5 fruit fly cellular contexts compared by ENCODE assay signal in the genomic region with DNA sequence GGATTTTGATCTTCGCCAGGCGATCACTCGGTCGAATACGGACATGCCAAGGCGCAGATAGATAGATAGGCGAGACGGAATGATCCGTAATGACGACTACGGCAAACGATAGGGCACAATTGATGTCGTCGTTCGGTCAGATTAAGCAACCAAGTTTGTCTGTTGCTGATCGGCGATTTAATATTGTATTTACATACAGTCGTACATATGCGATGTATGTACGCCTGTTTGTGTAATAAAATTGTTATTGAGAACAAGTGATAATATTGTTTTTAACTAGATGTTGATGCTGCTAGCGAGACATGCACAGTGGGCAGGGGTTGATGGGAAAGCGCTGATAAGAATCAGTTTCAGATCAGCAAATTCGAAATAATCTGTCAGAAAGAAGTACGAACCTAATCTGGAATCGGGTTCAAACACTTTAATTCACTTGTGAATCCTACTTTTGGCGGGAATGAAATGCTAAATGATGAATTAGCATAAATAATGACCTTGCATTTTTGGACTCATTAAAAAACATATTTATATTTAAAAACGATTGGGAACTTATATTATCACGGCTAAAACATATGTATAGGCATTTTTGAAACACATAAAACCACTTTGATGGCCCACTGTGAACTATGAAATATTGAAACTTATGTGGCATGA.
TF ChIP-seq lines count a peak whose summit lies in the region.

No protein-coding gene starts in this region.

- no peak for TF ChIP-seq CTCF in whole organism, embryonic (GFP tag; optimal IDR thresholded peaks at IDR 0.05; lab: Kevin White, UChicago)

TF ChIP-seq in whole organism, adult, 20 proteins besides CTCF, POLR2A, EP300 and RAD21:
- TF ChIP-seq tj (GFP tag; optimal IDR thresholded peaks at IDR 0.05; lab: Kevin White, UChicago) = peak; percentile 13
- TF ChIP-seq cnc (optimal IDR thresholded peaks at IDR 0.05; lab: Kevin White, UChicago) = peak in 1 of 2 experiments; percentile 25
- TF ChIP-seq CG7045 (GFP tag; optimal IDR thresholded peaks at IDR 0.05; lab: Kevin White, UChicago) = peak; percentile 34
- TF ChIP-seq Clk (GFP tag; optimal IDR thresholded peaks at IDR 0.05; lab: Kevin White, UChicago) = no peak
- TF ChIP-seq kay (GFP tag; lab: Kevin White, UChicago; ENCODE audit: borderline replicate concordance) = no peak
- TF ChIP-seq toe (GFP tag; optimal IDR thresholded peaks at IDR 0.05; lab: Kevin White, UChicago) = peak; percentile 4

TF ChIP-seq in whole organism, embryonic, 481 proteins besides CTCF, POLR2A, EP300 and RAD21 (continues in another document):
- TF ChIP-seq CG10565 (GFP tag; optimal IDR thresholded peaks at IDR 0.05; lab: Kevin White, UChicago) = no peak
- TF ChIP-seq CG6813 (GFP tag; optimal IDR thresholded peaks at IDR 0.05; lab: Kevin White, UChicago) = no peak
- no peak for TF ChIP-seq CG43689 (GFP tag; IDR thresholded peaks at IDR 0.05; lab: Robert Waterston, UW)
- no peak for TF ChIP-seq CG17359 (tag; optimal IDR thresholded peaks at IDR 0.05; lab: Kevin White, UChicago)
- peak in 1 of 2 experiments; percentile 2 for TF ChIP-seq Hr51 (GFP tag; optimal IDR thresholded peaks at IDR 0.05; lab: Kevin White, UChicago)
- no peak for TF ChIP-seq CG11398 (GFP tag; optimal IDR thresholded peaks at IDR 0.05; lab: Kevin White, UChicago)
- TF ChIP-seq CG9215 (GFP tag; IDR thresholded peaks at IDR 0.05; lab: Robert Waterston, UW) = no peak
- no peak for TF ChIP-seq Deaf1 (tag; optimal IDR thresholded peaks at IDR 0.05; lab: Kevin White, UChicago)
- no peak for TF ChIP-seq CG31388 (GFP tag; optimal IDR thresholded peaks at IDR 0.05; lab: Kevin White, UChicago)
- no peak for TF ChIP-seq yki (optimal IDR thresholded peaks at IDR 0.05; lab: Kevin White, UChicago)
- no peak for TF ChIP-seq CG13424 (tag; optimal IDR thresholded peaks at IDR 0.05; lab: Kevin White, UChicago)
- no peak for TF ChIP-seq Fer2 (tag; optimal IDR thresholded peaks at IDR 0.05; lab: Kevin White, UChicago)
- no peak for TF ChIP-seq Neu2 (GFP tag; optimal IDR thresholded peaks at IDR 0.05; lab: Kevin White, UChicago; ENCODE audit: borderline replicate concordance)
- TF ChIP-seq cg (GFP tag; optimal IDR thresholded peaks at IDR 0.05; lab: Kevin White, UChicago) = no peak
- TF ChIP-seq CG16815 (GFP tag; optimal IDR thresholded peaks at IDR 0.05; lab: Kevin White, UChicago) = peak; percentile 6
- no peak for TF ChIP-seq CG8281 (tag; optimal IDR thresholded peaks at IDR 0.05; lab: Kevin White, UChicago)
- TF ChIP-seq mirr (GFP tag; optimal IDR thresholded peaks at IDR 0.05; lab: Kevin White, UChicago) = no peak
- TF ChIP-seq ftz-f1 (GFP tag; optimal IDR thresholded peaks at IDR 0.05; lab: Kevin White, UChicago) = no peak
- no peak for TF ChIP-seq B-H2 (GFP tag; optimal IDR thresholded peaks at IDR 0.05; lab: Kevin White, UChicago)
- TF ChIP-seq CG42726 (GFP tag; IDR thresholded peaks at IDR 0.05; lab: Robert Waterston, UW; ENCODE audit: partially characterized antibody) = no peak

TF ChIP-seq in whole organism, prepupa, 60 proteins besides CTCF, POLR2A, EP300 and RAD21 (continues in another document):
- TF ChIP-seq pdm3 (GFP tag; optimal IDR thresholded peaks at IDR 0.05; lab: Kevin White, UChicago) (peak; percentile 34), CG8632 (GFP tag; optimal IDR thresholded peaks at IDR 0.05; lab: Kevin White, UChicago) (peak; percentile 29), Hr4 (GFP tag; optimal IDR thresholded peaks at IDR 0.05; lab: Kevin White, UChicago) (no peak), fkh (GFP tag; optimal IDR thresholded peaks at IDR 0.05; lab: Kevin White, UChicago) (no peak), svp (GFP tag; lab: Kevin White, UChicago) (peak; percentile 81), Blimp-1 (GFP tag; optimal IDR thresholded peaks at IDR 0.05; lab: Kevin White, UChicago) (no peak), eg (GFP tag; IDR thresholded peaks at IDR 0.05; lab: Robert Waterston, UW) (0 out of 3 replicates have a peak, but pooled peaks have one; percentile 13), vri (GFP tag; optimal IDR thresholded peaks at IDR 0.05; lab: Kevin White, UChicago) (no peak), CG16779 (tag; optimal IDR thresholded peaks at IDR 0.05; lab: Kevin White, UChicago) (peak; percentile 35), CG3032 (tag; optimal IDR thresholded peaks at IDR 0.05; lab: Kevin White, UChicago) (peak; percentile 38), dsx (GFP tag; optimal IDR thresholded peaks at IDR 0.05; lab: Kevin White, UChicago; ENCODE audit: poor library complexity, severe bottlenecking) (no peak), Sox15 (GFP tag; optimal IDR thresholded peaks at IDR 0.05; lab: Kevin White, UChicago) (no peak), CG6808 (GFP tag; optimal IDR thresholded peaks at IDR 0.05; lab: Kevin White, UChicago) (peak; percentile 53), acj6 (GFP tag; optimal IDR thresholded peaks at IDR 0.05; lab: Kevin White, UChicago) (no peak), CG11902 (GFP tag; optimal IDR thresholded peaks at IDR 0.05; lab: Kevin White, UChicago) (peak; percentile 13), CG9139 (GFP tag; optimal IDR thresholded peaks at IDR 0.05; lab: Kevin White, UChicago) (no peak), topi (GFP tag; optimal IDR thresholded peaks at IDR 0.05; lab: Kevin White, UChicago) (peak; percentile 2), CG6792 (GFP tag; optimal IDR thresholded peaks at IDR 0.05; lab: Kevin White, UChicago) (peak; percentile 38), CG32006 (GFP tag; optimal IDR thresholded peaks at IDR 0.05; lab: Kevin White, UChicago) (peak; percentile 72), CG31627 (GFP tag; optimal IDR thresholded peaks at IDR 0.05; lab: Kevin White, UChicago) (no peak)

TF ChIP-seq in whole organism, pupa, 21 proteins besides CTCF, POLR2A, EP300 and RAD21:
- TF ChIP-seq D1 (tag; optimal IDR thresholded peaks at IDR 0.05; lab: Kevin White, UChicago) = no peak
- TF ChIP-seq CG15710 (tag; optimal IDR thresholded peaks at IDR 0.05; lab: Kevin White, UChicago) = peak; percentile 39
- TF ChIP-seq CG9948 (tag; optimal IDR thresholded peaks at IDR 0.05; lab: Kevin White, UChicago) = peak; percentile 50
- TF ChIP-seq gl (tag; optimal IDR thresholded peaks at IDR 0.05; lab: Kevin White, UChicago) = no peak
- TF ChIP-seq CG13204 (GFP tag; optimal IDR thresholded peaks at IDR 0.05; lab: Kevin White, UChicago) = no peak
- peak; percentile 14 for TF ChIP-seq CG17806 (tag; optimal IDR thresholded peaks at IDR 0.05; lab: Kevin White, UChicago)
- no peak for TF ChIP-seq Ets98B (GFP tag; IDR thresholded peaks at IDR 0.05; lab: Robert Waterston, UW)
- TF ChIP-seq Pif1A (GFP tag; optimal IDR thresholded peaks at IDR 0.05; lab: Kevin White, UChicago) = no peak
- TF ChIP-seq CG8301 (tag; optimal IDR thresholded peaks at IDR 0.05; lab: Kevin White, UChicago) = peak; percentile 41
- TF ChIP-seq CG12605 (GFP tag; IDR thresholded peaks at IDR 0.05; lab: Robert Waterston, UW) = no peak
- peak; percentile 17 for TF ChIP-seq Pif1B (GFP tag; optimal IDR thresholded peaks at IDR 0.05; lab: Kevin White, UChicago)
- TF ChIP-seq Snoo (tag; optimal IDR thresholded peaks at IDR 0.05; lab: Kevin White, UChicago) = no peak
- peak; percentile 16 for TF ChIP-seq CG34367 (tag; optimal IDR thresholded peaks at IDR 0.05; lab: Kevin White, UChicago)
- TF ChIP-seq CG32121 (GFP tag; IDR thresholded peaks at IDR 0.05; lab: Robert Waterston, UW) = no peak
- no peak for TF ChIP-seq CG14655 (GFP tag; optimal IDR thresholded peaks at IDR 0.05; lab: Kevin White, UChicago)
- TF ChIP-seq CG10348 (GFP tag; IDR thresholded peaks at IDR 0.05; lab: Robert Waterston, UW) = no peak
- no peak for TF ChIP-seq CG4496 (GFP tag; IDR thresholded peaks at IDR 0.05; lab: Robert Waterston, UW)
- no peak for TF ChIP-seq EcR (GFP tag; optimal IDR thresholded peaks at IDR 0.05; lab: Kevin White, UChicago)
- 0 out of 3 replicates have a peak, but pooled peaks have one; percentile 16 for TF ChIP-seq fd96Ca (GFP tag; IDR thresholded peaks at IDR 0.05; lab: Robert Waterston, UW)
- peak; percentile 71 for TF ChIP-seq CG8159 (tag; optimal IDR thresholded peaks at IDR 0.05; lab: Kevin White, UChicago)
- no peak for TF ChIP-seq rn (GFP tag; IDR thresholded peaks at IDR 0.05; lab: Robert Waterston, UW)

TF ChIP-seq in whole organism, wandering third instar larva, 38 proteins besides CTCF, POLR2A, EP300 and RAD21 (continues in another document):
- TF ChIP-seq fru (GFP tag; optimal IDR thresholded peaks at IDR 0.05; lab: Kevin White, UChicago) (peak; percentile 19), woc (GFP tag; optimal IDR thresholded peaks at IDR 0.05; lab: Kevin White, UChicago) (no peak), Hr78 (GFP tag; optimal IDR thresholded peaks at IDR 0.05; lab: Kevin White, UChicago) (no peak), ey (GFP tag; optimal IDR thresholded peaks at IDR 0.05; lab: Kevin White, UChicago) (peak; percentile 4), Hnf4 (GFP tag; optimal IDR thresholded peaks at IDR 0.05; lab: Kevin White, UChicago) (no peak), CG32264 (GFP tag; optimal IDR thresholded peaks at IDR 0.05; lab: Kevin White, UChicago) (no peak), dl (GFP tag; optimal IDR thresholded peaks at IDR 0.05; lab: Kevin White, UChicago; ENCODE audit: insufficient read depth in 1 of 2, partially characterized antibody in 2 of 2) (no peak), foxo (GFP tag; optimal IDR thresholded peaks at IDR 0.05; lab: Kevin White, UChicago) (peak in 1 of 2 experiments; percentile 15), Rel (GFP tag; optimal IDR thresholded peaks at IDR 0.05; lab: Kevin White, UChicago) (no peak), Rel (tag; optimal IDR thresholded peaks at IDR 0.05; lab: Kevin White, UChicago) (no peak), Abd-B (GFP tag; optimal IDR thresholded peaks at IDR 0.05; lab: Kevin White, UChicago) (no peak), OdsH (GFP tag; optimal IDR thresholded peaks at IDR 0.05; lab: Kevin White, UChicago) (peak; percentile 2), pan (optimal IDR thresholded peaks at IDR 0.05; lab: Kevin White, UChicago) (no peak), usp (GFP tag; optimal IDR thresholded peaks at IDR 0.05; lab: Kevin White, UChicago) (no peak), lola (GFP tag; optimal IDR thresholded peaks at IDR 0.05; lab: Kevin White, UChicago) (no peak), CG9705 (GFP tag; optimal IDR thresholded peaks at IDR 0.05; lab: Kevin White, UChicago) (no peak), jim (GFP tag; optimal IDR thresholded peaks at IDR 0.05; lab: Kevin White, UChicago) (no peak), brk (GFP tag; optimal IDR thresholded peaks at IDR 0.05; lab: Kevin White, UChicago) (no peak), rgr (GFP tag; optimal IDR thresholded peaks at IDR 0.05; lab: Kevin White, UChicago) (no peak), GATAd (GFP tag; optimal IDR thresholded peaks at IDR 0.05; lab: Kevin White, UChicago) (no peak), Vsx2 (GFP tag; optimal IDR thresholded peaks at IDR 0.05; lab: Kevin White, UChicago; ENCODE audit: partially characterized antibody) (no peak), sage (GFP tag; optimal IDR thresholded peaks at IDR 0.05; lab: Kevin White, UChicago) (no peak), Sp1 (GFP tag; optimal IDR thresholded peaks at IDR 0.05; lab: Kevin White, UChicago) (no peak), Mio (GFP tag; optimal IDR thresholded peaks at IDR 0.05; lab: Kevin White, UChicago) (no peak), Hr83 (GFP tag; optimal IDR thresholded peaks at IDR 0.05; lab: Kevin White, UChicago; ENCODE audit: poor library complexity, severe bottlenecking) (no peak), HLH106 (tag; optimal IDR thresholded peaks at IDR 0.05; lab: Kevin White, UChicago) (no peak)
